Worm (Caenorhabditis elegans): ENCODE data around the gene srd-12.

DNA sequence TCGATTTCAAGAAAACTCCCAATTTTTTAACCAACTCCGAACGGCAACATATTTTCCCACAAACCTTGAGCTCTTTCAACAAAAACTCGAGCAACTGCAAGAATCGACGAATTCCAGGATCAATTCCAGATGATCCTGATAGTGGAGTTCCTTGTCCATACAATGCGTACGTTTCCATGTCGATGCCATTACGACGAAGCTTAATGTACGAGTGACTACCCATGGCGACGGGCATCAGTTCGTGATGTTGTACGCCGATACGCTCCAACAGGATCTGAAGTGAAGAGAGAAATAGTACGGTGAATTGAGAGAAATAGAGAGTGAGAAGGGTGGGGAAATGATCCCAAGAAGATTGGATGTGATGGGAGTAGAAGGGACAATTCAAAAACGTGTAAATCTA is 32.0 kb upstream of the srd-12 start:
- TF ChIP-seq klf-2 (GFP tag; conservative IDR thresholded peaks at IDR 0.05) (no peak), med-1 (GFP tag; optimal IDR thresholded peaks at IDR 0.05; ENCODE audit: insufficient read depth) (no peak), flt-1 (GFP tag; IDR thresholded peaks at IDR 0.05) (no peak), ztf-23 (GFP tag; IDR thresholded peaks at IDR 0.05) (no peak), ref-1 (GFP tag; conservative IDR thresholded peaks at IDR 0.05) (no peak), ztf-29 (GFP tag; IDR thresholded peaks at IDR 0.05) (no peak), T22C8.4 (GFP tag; IDR thresholded peaks at IDR 0.05) (no peak)

Data from whole organism, midembryonic.